Fruit fly (Drosophila melanogaster) whole organism, embryonic: ENCODE data around the gene CG10194.

Source experiments
- CG10431 ChIP-seq: fragments of 200-800 bp; sonication (Bioruptor generic); optimal IDR thresholded peaks from 3 replicates; lab custom pipeline; 2018; ENCODE audit warnings: missing biosample characterization, mild to moderate bottlenecking, missing genetic modification characterization
- CG12155 ChIP-seq: fragments of 200-800 bp; sonication (Bioruptor generic); optimal IDR thresholded peaks from 3 replicates; lab custom pipeline; 2016; ENCODE audit warnings: missing biosample characterization, missing genetic modification characterization
- CG13287 ChIP-seq: fragments of 200-800 bp; sonication (Bioruptor generic); IDR thresholded peaks from 2 replicates; pipeline ENCODE4 v1.3.6; 2022; ENCODE audit warnings: missing biosample characterization, missing genetic modification characterization; ENCODE audit not compliant: partially characterized antibody
- CG15073 ChIP-seq: fragments of 200-800 bp; sonication (Bioruptor generic); optimal IDR thresholded peaks from 2 replicates; lab custom pipeline; 2016; ENCODE audit warnings: missing biosample characterization, missing genetic modification characterization
- CG1529 ChIP-seq: fragments of 200-800 bp; sonication (Bioruptor generic); optimal IDR thresholded peaks from 3 replicates; lab custom pipeline; 2018; ENCODE audit warnings: missing biosample characterization, missing genetic modification characterization
- CG16779 ChIP-seq: fragments of 200-800 bp; sonication (Bioruptor generic); IDR thresholded peaks from 2 replicates; pipeline ENCODE4 v1.3.6; 2022; ENCODE audit warnings: missing biosample characterization, missing genetic modification characterization
- CG16815 ChIP-seq: fragments of 200-800 bp; sonication (Bioruptor generic); optimal IDR thresholded peaks from 3 replicates; lab custom pipeline; 2017; ENCODE audit warnings: missing biosample characterization, mild to moderate bottlenecking, missing genetic modification characterization
- CG30431 ChIP-seq: fragments of 200-800 bp; sonication (Bioruptor generic); optimal IDR thresholded peaks from 2 replicates; lab custom pipeline; 2017; ENCODE audit warnings: missing biosample characterization, missing genetic modification characterization
- CG3726 ChIP-seq: fragments of 200-800 bp; sonication (Bioruptor generic); IDR thresholded peaks from 3 replicates; pipeline ENCODE4, ENCODE4 v1.3.6; 2022; ENCODE audit warnings: missing biosample characterization, missing genetic modification characterization
- CG4424 ChIP-seq: fragments of 200-800 bp; sonication (Bioruptor generic); optimal IDR thresholded peaks from 3 replicates; lab custom pipeline; 2016; ENCODE audit warnings: missing biosample characterization, missing genetic modification characterization
- CG7357 ChIP-seq: fragments of 200-800 bp; sonication (Bioruptor generic); IDR thresholded peaks from 3 replicates; pipeline ENCODE4 v1.3.6; 2022; ENCODE audit warnings: missing biosample characterization, missing genetic modification characterization
- CG8478 ChIP-seq: fragments of >200 bp; optimal IDR thresholded peaks from 2 replicates; lab custom pipeline; 2018
- CG9727 ChIP-seq: fragments of 200-800 bp; sonication (Bioruptor generic); optimal IDR thresholded peaks from 3 replicates; lab custom pipeline; 2017; ENCODE audit warnings: missing biosample characterization, mild to moderate bottlenecking, missing genetic modification characterization
- Camta ChIP-seq: fragments of 200-800 bp; sonication (Bioruptor generic); optimal IDR thresholded peaks from 2 replicates; lab custom pipeline; 2016; ENCODE audit warnings: missing biosample characterization, missing genetic modification characterization
- Fer3 ChIP-seq: fragments of 200-800 bp; sonication (Bioruptor generic); optimal IDR thresholded peaks from 2 replicates; lab custom pipeline; 2018; ENCODE audit warnings: missing biosample characterization, mild to moderate bottlenecking, missing genetic modification characterization, moderate library complexity
- Hand ChIP-seq: fragments of 200-800 bp; sonication (Bioruptor generic); optimal IDR thresholded peaks from 2 replicates; lab custom pipeline; 2017; ENCODE audit warnings: mild to moderate bottlenecking, missing biosample characterization, missing genetic modification reagents, missing genetic modification characterization
- Hey ChIP-seq: fragments of 200-800 bp; sonication (Bioruptor generic); optimal IDR thresholded peaks from 3 replicates; lab custom pipeline; 2018; ENCODE audit warnings: missing biosample characterization, mild to moderate bottlenecking, missing genetic modification characterization
- Hmr ChIP-seq: fragments of 200-800 bp; sonication (Bioruptor generic); optimal IDR thresholded peaks from 3 replicates; lab custom pipeline; 2017; ENCODE audit warnings: mild to moderate bottlenecking, missing biosample characterization, missing genetic modification reagents, missing genetic modification characterization
- Hr51 ChIP-seq, 2 experiments: fragments of 200-800 bp; sonication (Bioruptor generic); optimal IDR thresholded peaks; 2 replicates in 1 of 2; 3 replicates in 1 of 2; lab custom pipeline; 2016 to 2018; ENCODE audit warnings: missing biosample characterization in 2 of 2, missing genetic modification characterization in 2 of 2, mild to moderate bottlenecking in 1 of 2, moderate library complexity in 1 of 2
- Lhr ChIP-seq: fragments of 200-800 bp; sonication (Bioruptor generic); optimal IDR thresholded peaks from 3 replicates; lab custom pipeline; 2017; ENCODE audit warnings: mild to moderate bottlenecking, missing biosample characterization, missing genetic modification reagents, missing genetic modification characterization
- Lpt ChIP-seq: fragments of >200 bp; optimal IDR thresholded peaks from 2 replicates; lab custom pipeline; 2018; ENCODE audit warnings: missing biosample characterization, missing genetic modification characterization
- Mes4 ChIP-seq: fragments of 200-800 bp; sonication (Bioruptor generic); optimal IDR thresholded peaks from 2 replicates; lab custom pipeline; 2016; ENCODE audit warnings: missing biosample characterization, missing genetic modification characterization
- NC2α ChIP-seq: fragments of 200-800 bp; sonication (Bioruptor generic); optimal IDR thresholded peaks from 2 replicates; lab custom pipeline; 2016; ENCODE audit warnings: missing biosample characterization, missing genetic modification characterization
- NFAT ChIP-seq: fragments of 200-800 bp; sonication (Bioruptor generic); IDR thresholded peaks from 2 replicates; pipeline ENCODE4 v1.3.6; 2022; ENCODE audit warnings: missing biosample characterization, missing genetic modification characterization
- Poxn ChIP-seq: fragments of 200-800 bp; sonication (Bioruptor generic); IDR thresholded peaks from 2 replicates; pipeline ENCODE4 v1.3.6; 2022; ENCODE audit warnings: missing biosample characterization, missing genetic modification characterization
- Rfx ChIP-seq: fragments of 200-800 bp; sonication (Bioruptor generic); IDR thresholded peaks from 2 replicates; pipeline ENCODE4 v1.3.6; 2022; ENCODE audit warnings: missing biosample characterization, missing genetic modification characterization
- Side ChIP-seq: fragments of 200-800 bp; sonication (Bioruptor generic); optimal IDR thresholded peaks from 2 replicates; lab custom pipeline; 2016; ENCODE audit warnings: missing biosample characterization, missing genetic modification characterization
- Sin3A ChIP-seq: fragments of >200 bp; optimal IDR thresholded peaks from 2 replicates; lab custom pipeline; 2018
- Sry-β ChIP-seq: fragments of 200-800 bp; sonication (Bioruptor generic); optimal IDR thresholded peaks from 2 replicates; lab custom pipeline; 2018; ENCODE audit warnings: missing biosample characterization, mild to moderate bottlenecking, missing genetic modification characterization, moderate library complexity
- TFAM ChIP-seq: fragments of 200-800 bp; sonication (Bioruptor generic); optimal IDR thresholded peaks from 2 replicates; lab custom pipeline; 2017; ENCODE audit warnings: missing biosample characterization, missing genetic modification characterization, inconsistent platforms
- Tbp ChIP-seq: fragments of >200 bp; optimal IDR thresholded peaks from 2 replicates; lab custom pipeline; 2018; ENCODE audit warnings: missing biosample characterization, missing genetic modification characterization
- bigmax ChIP-seq: fragments of 200-800 bp; sonication (Bioruptor generic); optimal IDR thresholded peaks from 2 replicates; lab custom pipeline; 2018; ENCODE audit warnings: missing biosample characterization, mild to moderate bottlenecking, missing genetic modification characterization
- btn ChIP-seq: fragments of 200-800 bp; sonication (Bioruptor generic); optimal IDR thresholded peaks from 2 replicates; lab custom pipeline; 2016; ENCODE audit warnings: missing biosample characterization, missing genetic modification characterization
- chif ChIP-seq, 2 experiments: fragments of 200-800 bp; sonication (Bioruptor generic); optimal IDR thresholded peaks; 3 replicates each; lab custom pipeline; 2016; ENCODE audit warnings: missing biosample characterization in 2 of 2, missing genetic modification characterization in 2 of 2
- dmrt11E ChIP-seq: fragments of 200-800 bp; sonication (Bioruptor generic); optimal IDR thresholded peaks from 3 replicates; lab custom pipeline; 2018; ENCODE audit warnings: missing biosample characterization, mild to moderate bottlenecking, missing genetic modification characterization, moderate library complexity
- gsb ChIP-seq: fragments of 200-800 bp; sonication (Bioruptor generic); IDR thresholded peaks from 2 replicates; pipeline ENCODE4 v1.3.6; 2022; ENCODE audit warnings: missing biosample characterization, missing genetic modification characterization
- ken ChIP-seq: fragments of 200-800 bp; sonication (Bioruptor generic); IDR thresholded peaks from 3 replicates; pipeline ENCODE4 v1.3.6; 2022; ENCODE audit warnings: missing biosample characterization, missing genetic modification characterization
- lab ChIP-seq: fragments of 200-800 bp; sonication (Bioruptor generic); optimal IDR thresholded peaks from 3 replicates; lab custom pipeline; 2017; ENCODE audit warnings: missing biosample characterization, missing genetic modification characterization, mild to moderate bottlenecking, moderate library complexity, missing genetic modification reagents
- lilli ChIP-seq: fragments of 200-800 bp; sonication (Bioruptor generic); optimal IDR thresholded peaks from 3 replicates; lab custom pipeline; 2016; ENCODE audit warnings: missing biosample characterization, missing genetic modification characterization
- lola ChIP-seq, 3 experiments: fragments of >200 bp in 2 of 3; fragments of 200-800 bp in 1 of 3; sonication (Bioruptor generic) in 1 of 3; optimal IDR thresholded peaks; 2 replicates each; lab custom pipeline; 2017 to 2019; ENCODE audit warnings: missing biosample characterization in 3 of 3, missing genetic modification characterization in 3 of 3, mild to moderate bottlenecking in 1 of 3, moderate library complexity in 1 of 3
- mld ChIP-seq: fragments of 200-800 bp; sonication (Bioruptor generic); IDR thresholded peaks from 3 replicates; pipeline ENCODE4 v1.3.6; 2022; ENCODE audit warnings: missing biosample characterization, missing genetic modification characterization; ENCODE audit not compliant: partially characterized antibody
- otp ChIP-seq: fragments of 200-800 bp; sonication (Bioruptor generic); IDR thresholded peaks from 3 replicates; pipeline ENCODE4, ENCODE4 v1.3.6; 2022; ENCODE audit warnings: missing biosample characterization, missing genetic modification characterization
- peb ChIP-seq: fragments of 200-800 bp; sonication (Bioruptor generic); IDR thresholded peaks from 2 replicates; pipeline ENCODE4 v1.3.6; 2022; ENCODE audit warnings: missing biosample characterization, missing genetic modification characterization
- pho ChIP-seq: fragments of 200-800 bp; sonication (Bioruptor generic); optimal IDR thresholded peaks from 2 replicates; lab custom pipeline; 2016; ENCODE audit warnings: missing biosample characterization, missing genetic modification characterization
- pita ChIP-seq: fragments of 200-800 bp; sonication (Bioruptor generic); optimal IDR thresholded peaks from 2 replicates; lab custom pipeline; 2017; ENCODE audit warnings: missing biosample characterization, mild to moderate bottlenecking, missing genetic modification characterization
- run ChIP-seq: fragments of 200-800 bp; sonication (Bioruptor generic); optimal IDR thresholded peaks from 3 replicates; lab custom pipeline; 2018; ENCODE audit warnings: missing biosample characterization, mild to moderate bottlenecking, missing genetic modification characterization
- scrt ChIP-seq: fragments of 200-800 bp; sonication (Bioruptor generic); optimal IDR thresholded peaks from 2 replicates; lab custom pipeline; 2018; ENCODE audit warnings: missing biosample characterization, mild to moderate bottlenecking, missing genetic modification characterization, moderate library complexity
- sqz ChIP-seq: fragments of 200-800 bp; sonication (Bioruptor generic); optimal IDR thresholded peaks from 3 replicates; lab custom pipeline; 2018; ENCODE audit warnings: missing biosample characterization, mild to moderate bottlenecking, missing genetic modification characterization
- stwl ChIP-seq: fragments of 200-800 bp; sonication (Bioruptor generic); optimal IDR thresholded peaks from 3 replicates; lab custom pipeline; 2018; ENCODE audit warnings: missing biosample characterization, mild to moderate bottlenecking, missing genetic modification characterization, moderate library complexity
- vfl ChIP-seq: fragments of 200-800 bp; sonication (Bioruptor generic); optimal IDR thresholded peaks from 2 replicates; lab custom pipeline; 2016; ENCODE audit warnings: missing biosample characterization, missing genetic modification characterization
- wor ChIP-seq: fragments of 200-800 bp; sonication (Bioruptor generic); IDR thresholded peaks from 2 replicates; pipeline ENCODE4 v1.3.6; 2022; ENCODE audit warnings: missing biosample characterization, missing genetic modification characterization

CG10194 gene

dm6 chr2L:19533247-19533646, 43.3 kb upstream of the CG10194 start, which contains the start of gene CG33116 (continued):
- TF ChIP-seq TFAM (peak; percentile 23), CG4424 (GFP tag; lab: Kevin White, UChicago) (peak; percentile 86), NC2α (GFP tag; lab: Kevin White, UChicago) (peak; percentile 76), pita (GFP tag; lab: Kevin White, UChicago) (no peak), CG1529 (GFP tag; lab: Kevin White, UChicago) (peak; percentile 76), Hr51 (GFP tag; optimal IDR thresholded peaks at IDR 0.05; lab: Kevin White, UChicago) (peak; percentile 75 to 76), lola (GFP tag; optimal IDR thresholded peaks at IDR 0.05; lab: Kevin White, UChicago) (peak in 1 of 3 experiments; percentile 85), lilli (GFP tag; lab: Kevin White, UChicago) (peak; percentile 89), Tbp (GFP tag; lab: Kevin White, UChicago) (no peak), lab (GFP tag; lab: Kevin White, UChicago) (peak; percentile 90), dmrt11E (tag; lab: Kevin White, UChicago) (peak; percentile 81), mld (no peak), Side (GFP tag; lab: Kevin White, UChicago) (peak; percentile 80), peb (GFP tag; lab: Robert Waterston, UW) (peak; percentile 24; the same call in 1 of the 2 replicates), stwl (tag; lab: Kevin White, UChicago) (peak; percentile 85), sqz (GFP tag; lab: Kevin White, UChicago) (peak; percentile 88), Rfx (GFP tag; lab: Robert Waterston, UW) (peak; percentile 92), vfl (GFP tag; lab: Kevin White, UChicago) (peak; percentile 87), Sin3A (lab: Kevin White, UChicago) (peak; percentile 80), Camta (GFP tag; lab: Kevin White, UChicago) (peak; percentile 78), run (tag; lab: Kevin White, UChicago) (peak; percentile 41), gsb (GFP tag; lab: Robert Waterston, UW) (peak; percentile 63), CG8478 (lab: Kevin White, UChicago) (no peak), CG16815 (peak; percentile 61), btn (GFP tag; lab: Kevin White, UChicago) (peak; percentile 59), otp (GFP tag; lab: Robert Waterston, UW) (peak; percentile 43; the same call in 2 of the 3 replicates), pho (GFP tag; lab: Kevin White, UChicago) (peak; percentile 81), ken (GFP tag; lab: Robert Waterston, UW) (peak; percentile 84), CG7357 (peak; percentile 51; the same call in 1 of the 3 replicates), Hmr (GFP tag; lab: Kevin White, UChicago) (peak; percentile 88), CG12155 (peak; percentile 81), chif (GFP tag; optimal IDR thresholded peaks at IDR 0.05; lab: Kevin White, UChicago) (peak; percentile 80 to 81), CG16779 (GFP tag; lab: Robert Waterston, UW) (peak; percentile 87), CG9727 (GFP tag; lab: Kevin White, UChicago) (peak; percentile 79), Lpt (GFP tag; lab: Kevin White, UChicago) (no peak), Fer3 (tag; lab: Kevin White, UChicago) (peak; percentile 78), Hand (peak; percentile 20), CG15073 (no peak), CG10431 (GFP tag; lab: Kevin White, UChicago) (peak; percentile 45), Mes4 (GFP tag; lab: Kevin White, UChicago) (peak; percentile 53), scrt (GFP tag; lab: Kevin White, UChicago) (peak; percentile 72), Sry-β (GFP tag; lab: Kevin White, UChicago) (peak; percentile 49), wor (GFP tag; lab: Robert Waterston, UW) (no peak), Hey (tag; lab: Kevin White, UChicago) (peak; percentile 60), CG30431 (peak; percentile 70), Poxn (GFP tag; lab: Robert Waterston, UW) (no peak), CG13287 (GFP tag; lab: Robert Waterston, UW) (peak; percentile 54), bigmax (GFP tag; lab: Kevin White, UChicago) (peak; percentile 5), Lhr (GFP tag; lab: Kevin White, UChicago) (peak; percentile 44), CG3726 (GFP tag; lab: Robert Waterston, UW) (0 out of 3 replicates have a peak, but pooled peaks have one; percentile 52), NFAT (peak; percentile 83)
